Worm (Caenorhabditis elegans): Measurements from ENCODE around the gene cest-7.

ce11 chrX:12270841-12271240 is 41.1 kb downstream of the cest-7 start, which contains the start of gene otpl-8:
- TF ChIP-seq nhr-237 (tag; optimal IDR thresholded peaks at IDR 0.05) (no peak), snpc-4 (tag; optimal IDR thresholded peaks at IDR 0.05) (no peak), M03D4.4 (tag; optimal IDR thresholded peaks at IDR 0.05) (no peak)

All from whole organism, mixed stage, embryonic.